Worm (Caenorhabditis elegans) whole organism, L4 larva: ENCODE results near the gene ckb-2.

ENCODE experiments used
- fkh-10 ChIP-seq: fragments of 150-350 bp; optimal IDR thresholded peaks from 2 replicates; lab custom pipeline; 2014; ENCODE audit warnings: missing biosample characterization, missing genetic modification reagents, missing genetic modification characterization
- nhr-77 ChIP-seq: fragments of 150-350 bp; optimal IDR thresholded peaks from 2 replicates; lab custom pipeline; 2014; ENCODE audit warnings: missing biosample characterization, missing genetic modification characterization
- pha-4 ChIP-seq, 2 experiments: fragments of 150-350 bp in 1 of 2; fragments of 200-800 bp in 1 of 2; sonication (Bioruptor generic) in 1 of 2; IDR thresholded peaks in 1 of 2; optimal IDR thresholded peaks in 1 of 2; 2 replicates each; pipeline versions ENCODE4 v1.3.6 to Lab custom; 2014 to 2022; ENCODE audit warnings: missing genetic modification characterization in 2 of 2, missing genetic modification reagents in 2 of 2, missing biosample characterization in 1 of 2, missing compliant biosample characterization in 1 of 2
- rbr-2 ChIP-seq: sonication (generic microtip); optimal IDR thresholded peaks from 2 replicates; lab custom pipeline; 2016; ENCODE audit warnings: missing genotype, missing genetic modification characterization, missing compliant biosample characterization

ce11 chrIII:4343070-4343469 lies 24.7 kb upstream of the ckb-2 start, which contains the start of the genes B0285.3 and lcmt-1:
- TF ChIP-seq nhr-77 (no peak), fkh-10 (GFP tag; lab: Kevin White, UChicago) (no peak), pha-4 (GFP tag; IDR thresholded peaks at IDR 0.05; lab: Robert Waterston, UW) (no peak), pha-4 (tag; optimal IDR thresholded peaks at IDR 0.05; lab: Kevin White, UChicago) (no peak), rbr-2 (no peak)
